Worm (Caenorhabditis elegans) whole organism, L4 larva: ENCODE data around the gene T28A8.5.

Experiments
- F49E8.2 ChIP-seq: sonication (generic microtip); optimal IDR thresholded peaks from 2 replicates; lab custom pipeline; 2016; ENCODE audit warnings: missing compliant biosample characterization, mild to moderate bottlenecking, missing genetic modification characterization, borderline replicate concordance
- ceh-28 ChIP-seq: fragments of 150-350 bp; optimal IDR thresholded peaks from 2 replicates; lab custom pipeline; 2014; ENCODE audit warnings: missing biosample characterization, missing genetic modification reagents, missing genetic modification characterization
- ces-1 ChIP-seq: fragments of 150-350 bp; sonication (generic microtip); optimal IDR thresholded peaks from 4 replicates; lab custom pipeline; 2014; ENCODE audit warnings: missing biosample characterization, missing genetic modification reagents, missing genetic modification characterization
- madf-5 ChIP-seq, 2 experiments: fragments of 200-800 bp; sonication (Bioruptor generic); IDR thresholded peaks; 2 replicates each; pipeline ENCODE4 v1.3.6; 2022; ENCODE audit warnings: missing compliant biosample characterization in 2 of 2, missing genetic modification characterization in 2 of 2
- nhr-11 ChIP-seq: fragments of 150-350 bp; optimal IDR thresholded peaks from 2 replicates; lab custom pipeline; 2014; ENCODE audit warnings: missing biosample characterization, missing genetic modification characterization
- nhr-48 ChIP-seq: sonication (generic microtip); optimal IDR thresholded peaks from 2 replicates; lab custom pipeline; 2016; ENCODE audit warnings: mild to moderate bottlenecking, missing genetic modification characterization, missing compliant biosample characterization
- nhr-6 ChIP-seq: fragments of 150-350 bp; optimal IDR thresholded peaks from 2 replicates; lab custom pipeline; 2014; ENCODE audit warnings: missing biosample characterization, missing genetic modification characterization
- nhr-77 ChIP-seq: fragments of 150-350 bp; optimal IDR thresholded peaks from 2 replicates; lab custom pipeline; 2014; ENCODE audit warnings: missing biosample characterization, missing genetic modification characterization
- unc-62 ChIP-seq, 3 experiments: fragments of 150-350 bp in 1 of 3; sonication (generic microtip); optimal IDR thresholded peaks in 2 of 3; peaks in 1 of 3; 1 replicate in 1 of 3; 2 replicates in 2 of 3; lab custom pipeline; 2014 to 2017; ENCODE audit warnings: missing biosample characterization in 3 of 3, missing genetic modification characterization in 3 of 3, missing genetic modification reagents in 3 of 3, missing genotype in 1 of 3

- TF ChIP-seq ces-1 (GFP tag; lab: Kevin White, UChicago) (no peak), unc-62 (GFP tag; optimal IDR thresholded peaks at IDR 0.05 in 1 of 2; lab: Kevin White, UChicago) (no peak), unc-62 (tag; optimal IDR thresholded peaks at IDR 0.05; lab: Kevin White, UChicago) (no peak), madf-5 (GFP tag; IDR thresholded peaks at IDR 0.05; lab: Robert Waterston, UW) (no peak), ceh-28 (tag; lab: Kevin White, UChicago) (no peak), nhr-11 (tag; lab: Kevin White, UChicago) (no peak), nhr-48 (tag; lab: Kevin White, UChicago) (no peak), F49E8.2 (tag; lab: Kevin White, UChicago) (no peak), nhr-77 (tag; lab: Kevin White, UChicago) (no peak), nhr-6 (tag; lab: Kevin White, UChicago) (no peak)
These were observed 9.1 kb upstream of the T28A8.5 start, which contains the start of gene twk-40 for ce11 chrIII:13492377-13492776.
